Worm (Caenorhabditis elegans): Measurements from ENCODE around the gene mrps-18C.

mrps-18C gene

ce11 chrIII:4937022-4937421 is 1.6 kb downstream of the mrps-18C start, which contains the start of gene fsn-1:
Gene fsn-1 (plus strand): TSS chrIII:4937322.
- TF ChIP-seq ceh-31 (tag; optimal IDR thresholded peaks at IDR 0.05), result no peak
- no peak for TF ChIP-seq C08G9.2 (tag; optimal IDR thresholded peaks at IDR 0.05)
- no peak for TF ChIP-seq dve-1 (tag; optimal IDR thresholded peaks at IDR 0.05)

ce11 chrIII:4939267-4939666 is 3.9 kb downstream of the mrps-18C start, which contains the start of gene rpb-2:
Gene rpb-2 (plus strand): TSS chrIII:4939567.
- TF ChIP-seq F13H6.1 (tag; optimal IDR thresholded peaks at IDR 0.05) (no peak), nhr-11 (tag; optimal IDR thresholded peaks at IDR 0.05) (no peak), unc-42 (tag; optimal IDR thresholded peaks at IDR 0.05) (no peak), pag-3 (tag; optimal IDR thresholded peaks at IDR 0.05; ENCODE audit: borderline replicate concordance) (no peak), K09A11.1 (tag; optimal IDR thresholded peaks at IDR 0.05; ENCODE audit: insufficient read depth) (no peak), elt-4 (tag; optimal IDR thresholded peaks at IDR 0.05) (no peak), ceh-30 (tag; optimal IDR thresholded peaks at IDR 0.05) (no peak), ceh-2 (tag; optimal IDR thresholded peaks at IDR 0.05) (no peak), syd-9 (tag; optimal IDR thresholded peaks at IDR 0.05) (no peak), ceh-34 (tag; optimal IDR thresholded peaks at IDR 0.05) (no peak), fax-1 (tag; optimal IDR thresholded peaks at IDR 0.05) (no peak), che-1 (tag; optimal IDR thresholded peaks at IDR 0.05) (no peak), hlh-15 (tag; optimal IDR thresholded peaks at IDR 0.05) (no peak), pros-1 (tag; optimal IDR thresholded peaks at IDR 0.05) (no peak), npax-4 (tag; optimal IDR thresholded peaks at IDR 0.05) (no peak), dmd-4 (tag; optimal IDR thresholded peaks at IDR 0.05; ENCODE audit: borderline replicate concordance) (no peak), ceh-24 (tag; optimal IDR thresholded peaks at IDR 0.05) (no peak)

ce11 chrIII:4944213-4944612 is 8.8 kb downstream of the mrps-18C start, which contains the start of gene ntl-9:
Gene ntl-9 (plus strand): TSS chrIII:4944513.
- TF ChIP-seq sox-4 (tag; optimal IDR thresholded peaks at IDR 0.05), result no peak
- TF ChIP-seq pqm-1 (tag; optimal IDR thresholded peaks at IDR 0.05), result no peak
- no peak for TF ChIP-seq fax-1 (tag; optimal IDR thresholded peaks at IDR 0.05)
- TF ChIP-seq hlh-30 (tag; optimal IDR thresholded peaks at IDR 0.05; ENCODE audit: insufficient read depth), result no peak
- TF ChIP-seq ceh-18 (tag; optimal IDR thresholded peaks at IDR 0.05), result no peak
- no peak for TF ChIP-seq hlh-6 (tag; optimal IDR thresholded peaks at IDR 0.05)
- TF ChIP-seq C38D4.7 (GFP tag; optimal IDR thresholded peaks at IDR 0.05), result no peak
- no peak for TF ChIP-seq unc-3 (GFP tag; conservative IDR thresholded peaks at IDR 0.05)
- no peak for TF ChIP-seq unc-3 (tag; optimal IDR thresholded peaks at IDR 0.05)
- no peak for TF ChIP-seq ceh-6 (GFP tag; optimal IDR thresholded peaks at IDR 0.05)

DNA sequence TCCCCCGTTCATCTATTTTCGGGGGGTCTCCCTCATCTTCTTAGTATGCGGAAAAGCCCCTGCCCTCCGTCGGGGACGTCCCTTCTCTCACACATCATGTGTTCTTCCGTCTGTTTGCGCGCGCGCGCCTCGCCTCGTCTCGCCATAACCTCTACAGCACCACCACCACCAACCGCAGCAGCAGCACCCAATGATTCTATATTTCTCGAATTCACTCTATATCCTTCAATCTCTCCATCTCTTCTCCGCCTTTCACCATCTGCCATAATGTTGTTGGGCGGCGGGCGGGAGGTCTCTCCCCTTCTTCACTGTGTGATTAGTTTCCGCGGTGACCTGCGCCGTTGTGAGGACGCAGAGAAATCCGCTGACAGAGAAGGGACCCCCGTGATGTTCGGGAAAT is 12.0 kb downstream of the mrps-18C start:
- peak; percentile 9 for TF ChIP-seq nhr-232 (tag; optimal IDR thresholded peaks at IDR 0.05)
- peak; percentile 71 for TF ChIP-seq dmd-4 (tag; optimal IDR thresholded peaks at IDR 0.05; ENCODE audit: borderline replicate concordance)
- TF ChIP-seq pax-1 (tag; optimal IDR thresholded peaks at IDR 0.05), result no peak
- no peak for TF ChIP-seq unc-3 (GFP tag; conservative IDR thresholded peaks at IDR 0.05)
- no peak for TF ChIP-seq unc-3 (tag; optimal IDR thresholded peaks at IDR 0.05)
- TF ChIP-seq gmeb-2 (tag; optimal IDR thresholded peaks at IDR 0.05), result no peak
- no peak for TF ChIP-seq ama-1 (optimal IDR thresholded peaks at IDR 0.05)
- TF ChIP-seq che-1 (tag; optimal IDR thresholded peaks at IDR 0.05), result no peak
- peak; percentile 6 for TF ChIP-seq sox-4 (tag; optimal IDR thresholded peaks at IDR 0.05)
- TF ChIP-seq unc-86 (tag; optimal IDR thresholded peaks at IDR 0.05), result peak; percentile 29
- TF ChIP-seq ceh-18 (tag; optimal IDR thresholded peaks at IDR 0.05), result peak; percentile 24
- peak; percentile 19 for TF ChIP-seq ets-4 (tag; optimal IDR thresholded peaks at IDR 0.05)
- peak; percentile 65 for TF ChIP-seq unc-42 (tag; optimal IDR thresholded peaks at IDR 0.05)
- TF ChIP-seq elt-4 (tag; optimal IDR thresholded peaks at IDR 0.05), result no peak
- no peak for TF ChIP-seq hlh-15 (tag; optimal IDR thresholded peaks at IDR 0.05)
- TF ChIP-seq pqm-1 (tag; optimal IDR thresholded peaks at IDR 0.05), result no peak
- no peak for TF ChIP-seq ceh-45 (GFP tag; IDR thresholded peaks at IDR 0.05)
- no peak for TF ChIP-seq dve-1 (tag; optimal IDR thresholded peaks at IDR 0.05)
- no peak for TF ChIP-seq ceh-22 (tag; optimal IDR thresholded peaks at IDR 0.05)
- TF ChIP-seq ceh-31 (tag; optimal IDR thresholded peaks at IDR 0.05), result peak; percentile 84
- TF ChIP-seq ceh-19 (GFP tag; optimal IDR thresholded peaks at IDR 0.05), result peak; percentile 84
- TF ChIP-seq ceh-2 (tag; optimal IDR thresholded peaks at IDR 0.05), result peak; percentile 46
- TF ChIP-seq ceh-14 (tag; optimal IDR thresholded peaks at IDR 0.05), result peak; percentile 66
- TF ChIP-seq fax-1 (tag; optimal IDR thresholded peaks at IDR 0.05), result peak; percentile 52
- TF ChIP-seq fkh-6 (tag; optimal IDR thresholded peaks at IDR 0.05), result no peak
- no peak for TF ChIP-seq odd-2 (tag; optimal IDR thresholded peaks at IDR 0.05)
- peak; percentile 10 for TF ChIP-seq pha-2 (tag; optimal IDR thresholded peaks at IDR 0.05)
- TF ChIP-seq ceh-6 (GFP tag; optimal IDR thresholded peaks at IDR 0.05), result peak; percentile 2
- no peak for TF ChIP-seq ahr-1 (tag; optimal IDR thresholded peaks at IDR 0.05)
- no peak for TF ChIP-seq hlh-13 (GFP tag; optimal IDR thresholded peaks at IDR 0.05)
- no peak for TF ChIP-seq pag-3 (tag; optimal IDR thresholded peaks at IDR 0.05; ENCODE audit: borderline replicate concordance)
- TF ChIP-seq nhr-11 (tag; optimal IDR thresholded peaks at IDR 0.05), result no peak
- TF ChIP-seq hlh-8 (tag; optimal IDR thresholded peaks at IDR 0.05), result peak; percentile 76
- TF ChIP-seq K09A11.1 (tag; optimal IDR thresholded peaks at IDR 0.05; ENCODE audit: insufficient read depth), result no peak
